Fruit fly (Drosophila melanogaster) whole organism: ENCODE measurements around the gene CG43779.

Source experiments
- CG8478 ChIP-seq: fragments of >200 bp; optimal IDR thresholded peaks from 2 replicates; lab custom pipeline; 2018; ENCODE audit warnings: inconsistent platforms
- Dll ChIP-seq: fragments of >200 bp; optimal IDR thresholded peaks from 2 replicates; lab custom pipeline; 2017
- EcR ChIP-seq, 2 experiments: fragments of >200 bp; optimal IDR thresholded peaks; 2 replicates each; lab custom pipeline; 2017; ENCODE audit warnings: missing biosample characterization in 2 of 2, missing genetic modification characterization in 2 of 2, missing genetic modification reagents in 2 of 2
- pan ChIP-seq: fragments of >200 bp; optimal IDR thresholded peaks from 2 replicates; lab custom pipeline; 2017
- psq ChIP-seq: fragments of >200 bp; optimal IDR thresholded peaks from 2 replicates; lab custom pipeline; 2017
- usp ChIP-seq: fragments of >200 bp; optimal IDR thresholded peaks from 2 replicates; lab custom pipeline; 2017; ENCODE audit warnings: missing biosample characterization, missing genetic modification characterization, mixed read lengths

DNA sequence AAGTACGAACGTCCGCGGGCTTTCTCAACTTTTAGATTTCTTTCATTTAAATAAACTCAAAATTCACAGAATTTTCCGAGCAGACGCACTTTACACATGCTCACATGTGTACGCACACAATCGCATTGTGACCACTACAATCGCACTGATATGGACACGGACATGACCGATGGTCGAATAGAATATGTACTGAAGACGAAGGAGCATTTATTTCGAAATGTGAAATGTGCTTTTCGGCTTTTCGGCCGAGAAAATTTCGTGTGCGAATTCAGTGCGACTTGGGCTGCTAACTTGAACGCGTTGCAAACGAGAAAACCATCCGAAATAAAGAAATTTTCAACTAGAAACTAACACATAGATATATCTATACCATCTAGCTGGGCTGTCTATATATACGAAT is 45.8 kb downstream of the CG43779 start, which contains the start of gene CG44085:
- TF ChIP-seq usp (GFP tag; lab: Kevin White, UChicago) (no peak), psq (no peak), EcR (GFP tag; optimal IDR thresholded peaks at IDR 0.05; lab: Kevin White, UChicago) (no peak), Dll (lab: Kevin White, UChicago) (no peak), pan (lab: Kevin White, UChicago) (no peak), CG8478 (no peak)
